Worm (Caenorhabditis elegans) whole organism, young adult: ENCODE data around the gene sel-7.

Experiments used
- nfya-1 ChIP-seq: sonication (generic microtip); optimal IDR thresholded peaks from 2 replicates; lab custom pipeline; 2017; ENCODE audit warnings: antibody characterized with exemption, missing compliant biosample characterization, missing genetic modification characterization, borderline replicate concordance; ENCODE audit not compliant: insufficient read depth
- pha-4 ChIP-seq: fragments of 150-350 bp; sonication (generic microtip); optimal IDR thresholded peaks from 2 replicates; lab custom pipeline; 2014; ENCODE audit warnings: missing biosample characterization, missing genetic modification reagents, missing genetic modification characterization
- snpc-4 ChIP-seq, 5 experiments: fragments of 150-350 bp in 1 of 5; sonication (generic microtip) in 4 of 5; optimal IDR thresholded peaks; 2 replicates each; lab custom pipeline; 2014 to 2018; ENCODE audit warnings: missing genetic modification characterization in 5 of 5, missing biosample characterization in 3 of 5, antibody characterized with exemption in 2 of 5, mild to moderate bottlenecking in 2 of 5, missing compliant biosample characterization in 2 of 5, missing genotype in 2 of 5, moderate library complexity in 2 of 5, missing genetic modification reagents in 1 of 5

- TF ChIP-seq pha-4 (tag; lab: Kevin White, UChicago) (no peak), snpc-4 (GFP tag; optimal IDR thresholded peaks at IDR 0.05; lab: Kevin White, UChicago) (no peak), snpc-4 (tag; optimal IDR thresholded peaks at IDR 0.05; lab: Kevin White, UChicago) (no peak), nfya-1 (tag; lab: Kevin White, UChicago) (no peak)
Measured at ce11 chrX:14322793-14323192, 17.5 kb downstream of the sel-7 start.
